Fruit fly (Drosophila melanogaster) whole organism, wandering third instar larva: Measurements from ENCODE around the gene Rtc1.
A peak's percentile ranks its signal among the peaks of the same experiment; 100 is the strongest.

ENCODE experiments used
- Abd-B ChIP-seq: fragments of >200 bp; optimal IDR thresholded peaks from 2 replicates; lab custom pipeline; 2017; ENCODE audit warnings: missing biosample characterization, missing genetic modification characterization
- N ChIP-seq: fragments of >200 bp; optimal IDR thresholded peaks from 2 replicates; lab custom pipeline; 2018; ENCODE audit warnings: missing biosample characterization, missing external identifiers, missing genetic modification characterization
- Vsx2 ChIP-seq: fragments of 200-300, 225-300 bp; sonication (Bioruptor generic); optimal IDR thresholded peaks from 2 replicates; lab custom pipeline; 2018; ENCODE audit warnings: missing biosample characterization, missing genetic modification characterization; ENCODE audit not compliant: partially characterized antibody
- br ChIP-seq: fragments of 200-800 bp; sonication (Bioruptor generic); optimal IDR thresholded peaks from 2 replicates; lab custom pipeline; 2016; ENCODE audit warnings: missing biosample characterization, missing genetic modification characterization
- dmrt93B ChIP-seq: fragments of 200-800 bp; sonication (Bioruptor generic); optimal IDR thresholded peaks from 2 replicates; lab custom pipeline; 2018; ENCODE audit warnings: missing biosample characterization, mild to moderate bottlenecking, missing genetic modification characterization
- dsf ChIP-seq: sonication (Bioruptor generic); optimal IDR thresholded peaks from 2 replicates; lab custom pipeline; 2016; ENCODE audit warnings: missing biosample characterization, missing genetic modification characterization, borderline replicate concordance
- fru ChIP-seq: fragments of 200-800 bp; sonication (Bioruptor generic); optimal IDR thresholded peaks from 3 replicates; lab custom pipeline; 2016; ENCODE audit warnings: missing biosample characterization, mild to moderate bottlenecking, missing genetic modification characterization
- lola ChIP-seq: fragments of >200 bp; optimal IDR thresholded peaks from 2 replicates; lab custom pipeline; 2017; ENCODE audit warnings: missing biosample characterization, missing genetic modification characterization
- pan ChIP-seq: fragments of >200 bp; optimal IDR thresholded peaks from 2 replicates; lab custom pipeline; 2017
- psq ChIP-seq: fragments of 200-800 bp; sonication (Bioruptor generic); optimal IDR thresholded peaks from 3 replicates; lab custom pipeline; 2017; ENCODE audit warnings: missing biosample characterization, mild to moderate bottlenecking, missing genetic modification characterization, moderate library complexity
- rgr ChIP-seq: fragments of 200-800 bp; sonication (Bioruptor generic); optimal IDR thresholded peaks from 3 replicates; lab custom pipeline; 2016; ENCODE audit warnings: missing biosample characterization, mild to moderate bottlenecking, missing genetic modification characterization
- usp ChIP-seq: fragments of >200 bp; optimal IDR thresholded peaks from 2 replicates; lab custom pipeline; 2017; ENCODE audit warnings: missing biosample characterization, missing genetic modification characterization
- woc ChIP-seq: sonication (Bioruptor generic); optimal IDR thresholded peaks from 2 replicates; lab custom pipeline; 2016; ENCODE audit warnings: missing biosample characterization, mild to moderate bottlenecking, missing genetic modification characterization

dm6 chrX:13756776-13757312 lies at the start of gene Rtc1, which contains the start of gene CG32625:
- TF ChIP-seq br: no peak
- TF ChIP-seq psq (GFP tag; lab: Kevin White, UChicago): peak; percentile 39
- no peak for TF ChIP-seq dmrt93B (GFP tag; lab: Kevin White, UChicago)
- peak; percentile 44 for TF ChIP-seq rgr
- TF ChIP-seq fru (GFP tag; lab: Kevin White, UChicago): no peak
- no peak for TF ChIP-seq Abd-B
- no peak for TF ChIP-seq dsf (GFP tag; lab: Kevin White, UChicago)
- TF ChIP-seq N (GFP tag; lab: Kevin White, UChicago): no peak
- no peak for TF ChIP-seq pan (lab: Kevin White, UChicago)
- no peak for TF ChIP-seq lola (GFP tag; lab: Kevin White, UChicago)
- peak; percentile 41 for TF ChIP-seq woc (GFP tag; lab: Kevin White, UChicago)
- no peak for TF ChIP-seq usp (GFP tag; lab: Kevin White, UChicago)
- no peak for TF ChIP-seq Vsx2 (GFP tag; lab: Kevin White, UChicago)
